Fruit fly (Drosophila melanogaster): Measurements from ENCODE around the gene CG15317.

The CG15317 gene

DNA sequence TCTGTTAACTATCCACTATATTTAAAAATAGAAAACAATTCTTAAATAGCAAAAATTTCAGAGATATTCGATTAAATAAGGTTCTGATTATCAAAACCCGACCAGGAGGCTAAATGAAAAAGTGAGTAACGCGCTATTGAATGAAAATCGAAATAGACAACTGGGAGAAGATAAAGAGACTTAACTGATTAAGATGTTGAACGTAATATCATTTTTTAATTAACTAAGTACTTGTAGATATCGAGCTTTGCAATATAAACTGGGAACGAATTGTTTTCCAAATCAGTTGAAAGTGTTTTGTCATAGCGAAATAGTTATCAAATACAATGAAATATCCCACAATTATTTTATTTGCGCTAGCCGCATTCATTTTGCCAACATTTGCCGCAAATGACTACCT, 22.8 kb downstream of the CG15317 start, which contains the start of gene CG34026:
CG34026 (plus strand) TSS at position 301 of the 400 bp plus-strand sequence.
- no peak for TF ChIP-seq psq (optimal IDR thresholded peaks at IDR 0.05)
- TF ChIP-seq CG8478 (optimal IDR thresholded peaks at IDR 0.05): no peak
- TF ChIP-seq usp (GFP tag; optimal IDR thresholded peaks at IDR 0.05): no peak
- no peak for TF ChIP-seq EcR (GFP tag; optimal IDR thresholded peaks at IDR 0.05)
- TF ChIP-seq pan (optimal IDR thresholded peaks at IDR 0.05): no peak
- TF ChIP-seq Dll (optimal IDR thresholded peaks at IDR 0.05): no peak

dm6 chrX:9532453-9532852, 23.9 kb downstream of the CG15317 start:
- TF ChIP-seq EcR (GFP tag; optimal IDR thresholded peaks at IDR 0.05): no peak
- TF ChIP-seq CG8478 (optimal IDR thresholded peaks at IDR 0.05): no peak
- no peak for TF ChIP-seq psq (optimal IDR thresholded peaks at IDR 0.05)
- no peak for TF ChIP-seq usp (GFP tag; optimal IDR thresholded peaks at IDR 0.05)

DNA sequence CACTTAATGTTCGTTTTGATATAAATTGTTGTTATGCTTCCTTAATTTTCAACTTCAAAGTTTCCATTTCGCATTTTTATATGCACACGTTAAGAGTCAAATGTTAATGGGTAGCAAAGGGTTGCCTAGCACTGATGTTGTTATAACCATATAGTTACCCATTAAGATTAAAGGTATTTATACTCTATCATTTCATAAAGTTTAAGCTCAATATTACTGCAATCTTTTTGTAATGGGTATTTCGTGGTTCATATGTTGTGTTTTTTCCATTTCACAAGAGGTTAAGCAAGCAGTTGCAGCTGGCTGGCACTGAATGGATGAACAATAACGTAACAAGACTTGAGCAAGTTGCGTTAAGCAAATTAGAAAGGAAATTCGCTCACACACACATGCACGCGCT, 24.5 kb downstream of the CG15317 start:
- TF ChIP-seq pan (optimal IDR thresholded peaks at IDR 0.05): no peak
- no peak for TF ChIP-seq CG8478 (optimal IDR thresholded peaks at IDR 0.05)
- TF ChIP-seq usp (GFP tag; optimal IDR thresholded peaks at IDR 0.05): no peak
- TF ChIP-seq Dll (optimal IDR thresholded peaks at IDR 0.05): no peak
- no peak for TF ChIP-seq EcR (GFP tag; optimal IDR thresholded peaks at IDR 0.05)
- no peak for TF ChIP-seq psq (optimal IDR thresholded peaks at IDR 0.05)

- TF ChIP-seq psq (optimal IDR thresholded peaks at IDR 0.05) (no peak), pan (optimal IDR thresholded peaks at IDR 0.05) (no peak), EcR (GFP tag; optimal IDR thresholded peaks at IDR 0.05) (no peak)
Observed at dm6 chrX:9523543-9523942, 32.8 kb downstream of the CG15317 start.

- TF ChIP-seq Dll (optimal IDR thresholded peaks at IDR 0.05) (no peak), usp (GFP tag; optimal IDR thresholded peaks at IDR 0.05) (no peak), CG8478 (optimal IDR thresholded peaks at IDR 0.05) (no peak), EcR (GFP tag; optimal IDR thresholded peaks at IDR 0.05) (no peak), pan (optimal IDR thresholded peaks at IDR 0.05) (no peak), psq (optimal IDR thresholded peaks at IDR 0.05) (no peak)
Observed at dm6 chrX:9520175-9520574, 36.2 kb downstream of the CG15317 start.

dm6 chrX:9511224-9511623, 45.1 kb downstream of the CG15317 start, which contains the start of gene CG34028:
Gene CG34028, plus strand, starts transcription at chrX:9511524.
- TF ChIP-seq usp (GFP tag; optimal IDR thresholded peaks at IDR 0.05) (no peak), EcR (GFP tag; optimal IDR thresholded peaks at IDR 0.05) (no peak), pan (optimal IDR thresholded peaks at IDR 0.05) (no peak), CG8478 (optimal IDR thresholded peaks at IDR 0.05) (no peak), psq (optimal IDR thresholded peaks at IDR 0.05) (no peak), Dll (optimal IDR thresholded peaks at IDR 0.05) (no peak)
